Worm (Caenorhabditis elegans): Measurements from ENCODE around the gene F22E5.2.
"Not testable (repeated sequence)": the region's sequence is repeated elsewhere in the genome, so short reads cannot be mapped to it uniquely, and the experiment has no call there.

DNA sequence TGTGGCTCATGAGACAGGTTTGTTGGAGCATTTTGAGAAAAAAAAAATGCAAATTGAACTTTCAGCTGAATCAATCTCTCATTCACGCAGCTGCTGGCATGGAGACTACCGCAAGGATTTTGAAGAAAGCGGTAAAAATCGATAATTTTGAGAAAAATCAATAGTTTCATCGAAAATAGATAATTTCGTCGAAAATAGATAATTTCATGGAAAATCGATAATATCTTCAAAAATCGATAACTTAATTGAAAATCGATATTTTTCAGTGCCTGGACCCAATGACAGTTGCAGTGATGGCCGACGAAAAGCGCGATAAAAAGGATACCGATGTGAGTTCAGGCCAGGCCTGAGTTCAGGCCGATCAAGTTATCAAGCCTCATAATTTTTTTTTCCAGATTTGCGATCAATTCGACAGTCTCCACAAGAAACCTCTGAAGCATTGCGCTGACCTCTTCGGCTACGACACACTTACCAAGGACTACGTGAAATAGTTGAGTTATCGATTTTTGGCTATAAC, 42.2 kb upstream of the F22E5.2 start, which contains the start of gene D2062.4:
- TF ChIP-seq him-1, W03F9.2 (tag; optimal IDR thresholded peaks at IDR 0.05): not testable (repeated sequence)

All from whole organism, L4/young adult.